Fruit fly (Drosophila melanogaster): ENCODE results near the gene CG33337.

CG33337 gene

dm6 chr3R:23592669-23593068 lies at the start of gene CG33337:
Gene CG33337, minus strand, starts transcription at chr3R:23592769.
- TF ChIP-seq CG8478 (optimal IDR thresholded peaks at IDR 0.05) = no peak
- TF ChIP-seq psq (optimal IDR thresholded peaks at IDR 0.05) = no peak
- TF ChIP-seq EcR (GFP tag; optimal IDR thresholded peaks at IDR 0.05) = no peak
- no peak for TF ChIP-seq Dll (optimal IDR thresholded peaks at IDR 0.05)
- TF ChIP-seq pan (optimal IDR thresholded peaks at IDR 0.05) = no peak

- TF ChIP-seq usp (GFP tag; optimal IDR thresholded peaks at IDR 0.05) (no peak), psq (optimal IDR thresholded peaks at IDR 0.05) (no peak), Dll (optimal IDR thresholded peaks at IDR 0.05) (no peak), CG8478 (optimal IDR thresholded peaks at IDR 0.05) (no peak)
These were observed 47.0 kb upstream of the CG33337 start for dm6 chr3R:23639583-23639982.

- no peak for TF ChIP-seq EcR (GFP tag; optimal IDR thresholded peaks at IDR 0.05)
- no peak for TF ChIP-seq usp (GFP tag; optimal IDR thresholded peaks at IDR 0.05)
- TF ChIP-seq pan (optimal IDR thresholded peaks at IDR 0.05) = no peak
- no peak for TF ChIP-seq CG8478 (optimal IDR thresholded peaks at IDR 0.05)
- TF ChIP-seq psq (optimal IDR thresholded peaks at IDR 0.05) = no peak
- TF ChIP-seq Dll (optimal IDR thresholded peaks at IDR 0.05) = no peak
These were observed 45.8 kb upstream of the CG33337 start for dm6 chr3R:23638351-23638750.

- TF ChIP-seq pan (optimal IDR thresholded peaks at IDR 0.05) (no peak), psq (optimal IDR thresholded peaks at IDR 0.05) (no peak), EcR (GFP tag; optimal IDR thresholded peaks at IDR 0.05) (no peak), CG8478 (optimal IDR thresholded peaks at IDR 0.05) (no peak), Dll (optimal IDR thresholded peaks at IDR 0.05) (no peak), usp (GFP tag; optimal IDR thresholded peaks at IDR 0.05) (no peak)
These were observed 44.7 kb upstream of the CG33337 start for dm6 chr3R:23637277-23637676.

- TF ChIP-seq CG8478 (optimal IDR thresholded peaks at IDR 0.05) (no peak), EcR (GFP tag; optimal IDR thresholded peaks at IDR 0.05) (no peak), psq (optimal IDR thresholded peaks at IDR 0.05) (no peak), usp (GFP tag; optimal IDR thresholded peaks at IDR 0.05) (no peak), pan (optimal IDR thresholded peaks at IDR 0.05) (no peak), Dll (optimal IDR thresholded peaks at IDR 0.05) (no peak)
These were observed 42.2 kb upstream of the CG33337 start for dm6 chr3R:23634789-23635188.

- TF ChIP-seq Dll (optimal IDR thresholded peaks at IDR 0.05) = no peak
- no peak for TF ChIP-seq usp (GFP tag; optimal IDR thresholded peaks at IDR 0.05)
- TF ChIP-seq CG8478 (optimal IDR thresholded peaks at IDR 0.05) = no peak
- TF ChIP-seq psq (optimal IDR thresholded peaks at IDR 0.05) = no peak
- no peak for TF ChIP-seq EcR (GFP tag; optimal IDR thresholded peaks at IDR 0.05)
- no peak for TF ChIP-seq pan (optimal IDR thresholded peaks at IDR 0.05)
These were observed 37.0 kb upstream of the CG33337 start for dm6 chr3R:23629572-23629971.

dm6 chr3R:23627140-23627539 lies 34.6 kb upstream of the CG33337 start:
- TF ChIP-seq Dll (optimal IDR thresholded peaks at IDR 0.05) (no peak), EcR (GFP tag; optimal IDR thresholded peaks at IDR 0.05) (no peak), pan (optimal IDR thresholded peaks at IDR 0.05) (no peak), usp (GFP tag; optimal IDR thresholded peaks at IDR 0.05) (no peak), psq (optimal IDR thresholded peaks at IDR 0.05) (no peak), CG8478 (optimal IDR thresholded peaks at IDR 0.05) (no peak)

- TF ChIP-seq Dll (optimal IDR thresholded peaks at IDR 0.05) (no peak), EcR (GFP tag; optimal IDR thresholded peaks at IDR 0.05) (no peak), psq (optimal IDR thresholded peaks at IDR 0.05) (no peak), CG8478 (optimal IDR thresholded peaks at IDR 0.05) (no peak), usp (GFP tag; optimal IDR thresholded peaks at IDR 0.05) (no peak), pan (optimal IDR thresholded peaks at IDR 0.05) (no peak)
These were observed 30.4 kb upstream of the CG33337 start for dm6 chr3R:23622961-23623360.

dm6 chr3R:23612121-23612520 lies 19.6 kb upstream of the CG33337 start:
- TF ChIP-seq usp (GFP tag; optimal IDR thresholded peaks at IDR 0.05) (no peak), pan (optimal IDR thresholded peaks at IDR 0.05) (no peak), Dll (optimal IDR thresholded peaks at IDR 0.05) (no peak), EcR (GFP tag; optimal IDR thresholded peaks at IDR 0.05) (no peak), CG8478 (optimal IDR thresholded peaks at IDR 0.05) (no peak), psq (optimal IDR thresholded peaks at IDR 0.05) (no peak)

dm6 chr3R:23605315-23605881 lies 12.8 kb upstream of the CG33337 start, which contains the start of gene CG10184:
Gene CG10184, minus strand, starts transcription at chr3R:23605495.
- TF ChIP-seq usp (GFP tag; optimal IDR thresholded peaks at IDR 0.05) (no peak), pan (optimal IDR thresholded peaks at IDR 0.05) (no peak), Dll (optimal IDR thresholded peaks at IDR 0.05) (no peak), CG8478 (optimal IDR thresholded peaks at IDR 0.05) (no peak), psq (optimal IDR thresholded peaks at IDR 0.05) (no peak), EcR (GFP tag; optimal IDR thresholded peaks at IDR 0.05) (no peak)

dm6 chr3R:23601346-23601817 lies 8.8 kb upstream of the CG33337 start:
- no peak for TF ChIP-seq usp (GFP tag; optimal IDR thresholded peaks at IDR 0.05)
- no peak for TF ChIP-seq psq (optimal IDR thresholded peaks at IDR 0.05)
- TF ChIP-seq Dll (optimal IDR thresholded peaks at IDR 0.05) = no peak
- peak; percentile 74 to 76 for TF ChIP-seq EcR (GFP tag; optimal IDR thresholded peaks at IDR 0.05)
- TF ChIP-seq pan (optimal IDR thresholded peaks at IDR 0.05) = no peak
- TF ChIP-seq CG8478 (optimal IDR thresholded peaks at IDR 0.05) = peak; percentile 13

dm6 chr3R:23598934-23599333 lies 6.4 kb upstream of the CG33337 start, which contains the start of gene CG10183:
Gene CG10183, minus strand, starts transcription at chr3R:23599034.
- TF ChIP-seq CG8478 (optimal IDR thresholded peaks at IDR 0.05) (no peak), Dll (optimal IDR thresholded peaks at IDR 0.05) (no peak), pan (optimal IDR thresholded peaks at IDR 0.05) (no peak), EcR (GFP tag; optimal IDR thresholded peaks at IDR 0.05) (no peak), psq (optimal IDR thresholded peaks at IDR 0.05) (no peak), usp (GFP tag; optimal IDR thresholded peaks at IDR 0.05) (no peak)

dm6 chr3R:23596173-23596572 lies 3.6 kb upstream of the CG33337 start, which contains the start of gene CG16723:
Gene CG16723, minus strand, starts transcription at chr3R:23596273.
- TF ChIP-seq pan (optimal IDR thresholded peaks at IDR 0.05) (no peak), EcR (GFP tag; optimal IDR thresholded peaks at IDR 0.05) (no peak), Dll (optimal IDR thresholded peaks at IDR 0.05) (no peak), psq (optimal IDR thresholded peaks at IDR 0.05) (no peak), usp (GFP tag; optimal IDR thresholded peaks at IDR 0.05) (no peak), CG8478 (optimal IDR thresholded peaks at IDR 0.05) (no peak)
